Worm (Caenorhabditis elegans) whole organism, late embryonic: ENCODE measurements around the gene rig-3.
A peak's percentile ranks its signal among the peaks of the same experiment; 100 is the strongest.

Experiments
- C08G9.2 ChIP-seq: sonication (generic microtip); optimal IDR thresholded peaks from 2 replicates; lab custom pipeline; 2016; ENCODE audit warnings: mild to moderate bottlenecking, missing genetic modification characterization, moderate library complexity, missing compliant biosample characterization
- C38D4.7 ChIP-seq: fragments of 200-800 bp; sonication (Bioruptor generic); optimal IDR thresholded peaks from 2 replicates; lab custom pipeline; 2018; ENCODE audit warnings: mild to moderate bottlenecking, missing genetic modification characterization, moderate library complexity, missing compliant biosample characterization
- F13H6.1 ChIP-seq: sonication (generic microtip); optimal IDR thresholded peaks from 2 replicates; lab custom pipeline; 2016; ENCODE audit warnings: missing genetic modification characterization, missing compliant biosample characterization
- K02D7.2 ChIP-seq: sonication (generic microtip); optimal IDR thresholded peaks from 2 replicates; lab custom pipeline; 2017; ENCODE audit warnings: mild to moderate bottlenecking, missing genetic modification characterization, missing compliant biosample characterization
- K09A11.1 ChIP-seq: sonication (generic microtip); optimal IDR thresholded peaks from 2 replicates; lab custom pipeline; 2017; ENCODE audit warnings: antibody characterized with exemption, mild to moderate bottlenecking, missing genetic modification characterization, missing compliant biosample characterization; ENCODE audit not compliant: insufficient read depth
- Y22D7AL.16 ChIP-seq: sonication (generic microtip); optimal IDR thresholded peaks from 2 replicates; lab custom pipeline; 2016; ENCODE audit warnings: missing genetic modification characterization, missing compliant biosample characterization
- ahr-1 ChIP-seq: sonication (generic microtip); optimal IDR thresholded peaks from 2 replicates; lab custom pipeline; 2016; ENCODE audit warnings: missing genetic modification characterization, missing compliant biosample characterization
- ceh-18 ChIP-seq: sonication (generic microtip); optimal IDR thresholded peaks from 2 replicates; lab custom pipeline; 2016; ENCODE audit warnings: missing genetic modification characterization, missing compliant biosample characterization
- ceh-2 ChIP-seq: sonication (generic microtip); optimal IDR thresholded peaks from 2 replicates; lab custom pipeline; 2016; ENCODE audit warnings: missing genotype, missing genetic modification characterization, missing compliant biosample characterization
- ceh-22 ChIP-seq: sonication (generic microtip); optimal IDR thresholded peaks from 2 replicates; lab custom pipeline; 2017; ENCODE audit warnings: missing biosample characterization, missing genetic modification characterization
- ceh-24 ChIP-seq: sonication (generic microtip); optimal IDR thresholded peaks from 2 replicates; lab custom pipeline; 2016; ENCODE audit warnings: mild to moderate bottlenecking, missing genetic modification characterization, missing compliant biosample characterization
- ceh-30 ChIP-seq: fragments of 150-350 bp; optimal IDR thresholded peaks from 2 replicates; lab custom pipeline; 2014; ENCODE audit warnings: missing biosample characterization, missing genetic modification characterization
- ceh-34 ChIP-seq: sonication (generic microtip); optimal IDR thresholded peaks from 2 replicates; lab custom pipeline; 2016; ENCODE audit warnings: mild to moderate bottlenecking, missing genetic modification characterization, missing compliant biosample characterization
- ceh-45 ChIP-seq: fragments of 200-800 bp; sonication (Bioruptor generic); IDR thresholded peaks from 2 replicates; pipeline ENCODE4 v1.3.6; 2022; ENCODE audit warnings: missing genetic modification reagents, missing genetic modification characterization, missing compliant biosample characterization
- ceh-48 ChIP-seq: sonication (generic microtip); optimal IDR thresholded peaks from 2 replicates; lab custom pipeline; 2016; ENCODE audit warnings: missing genetic modification characterization, inconsistent platforms, missing compliant biosample characterization
- ceh-6 ChIP-seq: fragments of 200-800 bp; sonication (Bioruptor generic); optimal IDR thresholded peaks from 2 replicates; lab custom pipeline; 2018; ENCODE audit warnings: mild to moderate bottlenecking, missing genetic modification characterization, missing compliant biosample characterization
- ceh-9 ChIP-seq: sonication (generic microtip); optimal IDR thresholded peaks from 2 replicates; lab custom pipeline; 2016; ENCODE audit warnings: mild to moderate bottlenecking, missing genetic modification characterization, inconsistent platforms, missing compliant biosample characterization
- che-1 ChIP-seq: sonication (generic microtip); optimal IDR thresholded peaks from 2 replicates; lab custom pipeline; 2016; ENCODE audit warnings: mild to moderate bottlenecking, missing genetic modification characterization, missing compliant biosample characterization
- dmd-4 ChIP-seq: sonication (generic microtip); optimal IDR thresholded peaks from 2 replicates; lab custom pipeline; 2016; ENCODE audit warnings: borderline replicate concordance, missing genetic modification characterization, missing compliant biosample characterization
- elt-2 ChIP-seq: sonication (generic microtip); optimal IDR thresholded peaks from 2 replicates; lab custom pipeline; 2016; ENCODE audit warnings: missing genetic modification reagents, missing genetic modification characterization, missing compliant biosample characterization
- elt-4 ChIP-seq: sonication (generic microtip); optimal IDR thresholded peaks from 2 replicates; lab custom pipeline; 2016; ENCODE audit warnings: missing genetic modification characterization, missing compliant biosample characterization
- ets-4 ChIP-seq: sonication (generic microtip); optimal IDR thresholded peaks from 2 replicates; lab custom pipeline; 2016; ENCODE audit warnings: missing genetic modification characterization, missing compliant biosample characterization
- eyg-1 ChIP-seq: sonication (generic microtip); optimal IDR thresholded peaks from 2 replicates; lab custom pipeline; 2016; ENCODE audit warnings: missing genotype, missing genetic modification characterization, missing compliant biosample characterization
- fax-1 ChIP-seq: sonication (generic microtip); optimal IDR thresholded peaks from 2 replicates; lab custom pipeline; 2016; ENCODE audit warnings: missing genotype, missing genetic modification characterization, missing compliant biosample characterization
- fkh-10 ChIP-seq: fragments of 150-350 bp; optimal IDR thresholded peaks from 2 replicates; lab custom pipeline; 2014; ENCODE audit warnings: missing biosample characterization, missing genetic modification reagents, missing genetic modification characterization
- fkh-6 ChIP-seq: sonication (generic microtip); optimal IDR thresholded peaks from 2 replicates; lab custom pipeline; 2016; ENCODE audit warnings: missing genetic modification characterization, missing compliant biosample characterization
- gmeb-2 ChIP-seq: sonication (generic microtip); optimal IDR thresholded peaks from 2 replicates; lab custom pipeline; 2016; ENCODE audit warnings: missing genetic modification characterization, inconsistent platforms, missing compliant biosample characterization
- hlh-30 ChIP-seq: sonication (generic microtip); optimal IDR thresholded peaks from 2 replicates; lab custom pipeline; 2017; ENCODE audit warnings: antibody characterized with exemption, missing genetic modification characterization, missing compliant biosample characterization; ENCODE audit not compliant: insufficient read depth
- hlh-6 ChIP-seq: sonication (generic microtip); optimal IDR thresholded peaks from 2 replicates; lab custom pipeline; 2016; ENCODE audit warnings: missing genotype, missing genetic modification characterization, missing compliant biosample characterization
- hlh-8 ChIP-seq: sonication (generic microtip); optimal IDR thresholded peaks from 2 replicates; lab custom pipeline; 2016; ENCODE audit warnings: missing genotype, missing genetic modification characterization, missing compliant biosample characterization
- lim-6 ChIP-seq: sonication (generic microtip); optimal IDR thresholded peaks from 2 replicates; lab custom pipeline; 2016; ENCODE audit warnings: missing genetic modification characterization, missing compliant biosample characterization
- lin-11 ChIP-seq: fragments of 200-800 bp; sonication (Bioruptor generic); optimal IDR thresholded peaks from 2 replicates; lab custom pipeline; 2018; ENCODE audit warnings: mild to moderate bottlenecking, missing genetic modification characterization, missing compliant biosample characterization
- mec-3 ChIP-seq: sonication (generic microtip); optimal IDR thresholded peaks from 2 replicates; lab custom pipeline; 2016; ENCODE audit warnings: borderline replicate concordance, missing genetic modification characterization, missing compliant biosample characterization
- nfya-1 ChIP-seq: sonication (generic microtip); optimal IDR thresholded peaks from 2 replicates; lab custom pipeline; 2017; ENCODE audit warnings: missing genetic modification characterization, mild to moderate bottlenecking, missing compliant biosample characterization, antibody characterized with exemption, moderate library complexity
- npax-4 ChIP-seq: sonication (generic microtip); optimal IDR thresholded peaks from 2 replicates; lab custom pipeline; 2016; ENCODE audit warnings: missing genetic modification characterization, missing compliant biosample characterization
- pag-3 ChIP-seq: sonication (generic microtip); optimal IDR thresholded peaks from 2 replicates; lab custom pipeline; 2016; ENCODE audit warnings: missing compliant biosample characterization, missing genetic modification characterization, borderline replicate concordance
- pat-9 ChIP-seq: fragments of 200-800 bp; sonication (Bioruptor generic); optimal IDR thresholded peaks from 2 replicates; lab custom pipeline; 2018; ENCODE audit warnings: mild to moderate bottlenecking, missing genetic modification characterization, moderate library complexity, missing compliant biosample characterization
- pha-4 ChIP-seq: fragments of 150-350 bp; optimal IDR thresholded peaks from 2 replicates; lab custom pipeline; 2018; ENCODE audit warnings: missing biosample characterization, missing genetic modification reagents, missing genetic modification characterization
- pqm-1 ChIP-seq: sonication (generic microtip); optimal IDR thresholded peaks from 2 replicates; lab custom pipeline; 2016; ENCODE audit warnings: missing genetic modification characterization, missing compliant biosample characterization
- ref-2 ChIP-seq: sonication (generic microtip); optimal IDR thresholded peaks from 2 replicates; lab custom pipeline; 2016; ENCODE audit warnings: missing genetic modification characterization, missing compliant biosample characterization
- rnt-1 ChIP-seq: sonication (generic microtip); optimal IDR thresholded peaks from 2 replicates; lab custom pipeline; 2016; ENCODE audit warnings: missing genetic modification characterization, missing compliant biosample characterization
- sdc-2 ChIP-seq: sonication (generic microtip); optimal IDR thresholded peaks from 2 replicates; lab custom pipeline; 2016; ENCODE audit warnings: missing genotype, missing genetic modification characterization, missing compliant biosample characterization
- sox-2 ChIP-seq: fragments of 200-800 bp; sonication (Bioruptor generic); IDR thresholded peaks from 2 replicates; pipeline ENCODE4 v1.3.6; 2022; ENCODE audit warnings: missing genetic modification reagents, missing genetic modification characterization, missing compliant biosample characterization
- sox-4 ChIP-seq: sonication (generic microtip); optimal IDR thresholded peaks from 2 replicates; lab custom pipeline; 2017; ENCODE audit warnings: mild to moderate bottlenecking, missing genetic modification characterization, inconsistent platforms, missing compliant biosample characterization
- syd-9 ChIP-seq: sonication (generic microtip); optimal IDR thresholded peaks from 2 replicates; lab custom pipeline; 2016; ENCODE audit warnings: mild to moderate bottlenecking, missing genetic modification characterization, moderate library complexity, missing compliant biosample characterization
- tbx-2 ChIP-seq: sonication (generic microtip); optimal IDR thresholded peaks from 2 replicates; lab custom pipeline; 2016; ENCODE audit warnings: missing genetic modification characterization, missing compliant biosample characterization
- tbx-7 ChIP-seq: sonication (generic microtip); optimal IDR thresholded peaks from 2 replicates; lab custom pipeline; 2016; ENCODE audit warnings: missing genotype, missing genetic modification characterization, missing compliant biosample characterization
- ttx-3 ChIP-seq: sonication (generic microtip); optimal IDR thresholded peaks from 2 replicates; lab custom pipeline; 2016; ENCODE audit warnings: missing genetic modification reagents, missing genetic modification characterization, missing compliant biosample characterization
- unc-3 ChIP-seq, 2 experiments: fragments of 200-800 bp in 1 of 2; sonication (Bioruptor generic) in 1 of 2; sonication (generic microtip) in 1 of 2; conservative IDR thresholded peaks in 1 of 2; optimal IDR thresholded peaks in 1 of 2; 2 replicates each; pipeline versions ENCODE4 v1.3.6 to Lab custom; 2016 to 2022; ENCODE audit warnings: missing compliant biosample characterization in 2 of 2, missing genetic modification characterization in 2 of 2, missing genetic modification reagents in 1 of 2
- unc-55 ChIP-seq: sonication (generic microtip); optimal IDR thresholded peaks from 2 replicates; lab custom pipeline; 2017; ENCODE audit warnings: missing biosample characterization, missing genetic modification reagents, missing genetic modification characterization
- unc-86 ChIP-seq: sonication (generic microtip); optimal IDR thresholded peaks from 2 replicates; lab custom pipeline; 2016; ENCODE audit warnings: missing genetic modification characterization, missing compliant biosample characterization
- zip-5 ChIP-seq: sonication (generic microtip); optimal IDR thresholded peaks from 2 replicates; lab custom pipeline; 2016; ENCODE audit warnings: missing genetic modification characterization, missing compliant biosample characterization
- ztf-16 ChIP-seq: sonication (generic microtip); optimal IDR thresholded peaks from 2 replicates; lab custom pipeline; 2017; ENCODE audit warnings: missing genetic modification characterization, missing compliant biosample characterization

Gene rig-3

DNA sequence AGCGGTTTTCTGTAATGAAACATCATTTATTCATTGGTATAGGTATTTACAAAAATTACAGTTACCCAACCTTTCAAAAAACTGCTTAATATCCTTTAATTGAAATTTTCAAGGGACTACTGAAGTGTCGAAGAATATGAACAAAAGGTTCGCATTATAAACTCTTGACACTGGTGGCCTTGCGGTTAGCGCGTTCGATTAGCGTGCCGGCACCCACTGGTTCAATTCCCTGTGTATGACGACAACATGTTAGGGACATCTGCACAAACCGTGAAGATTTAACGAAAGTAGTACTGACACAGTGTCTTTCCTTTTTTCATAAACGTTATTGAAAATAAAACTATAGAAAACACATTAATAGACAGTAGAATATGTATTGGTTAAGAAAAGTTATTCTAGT is 14.3 kb downstream of the rig-3 start:
- no peak for TF ChIP-seq ceh-48 (tag; lab: Kevin White, UChicago)
- TF ChIP-seq ceh-24: no peak
- TF ChIP-seq npax-4 (tag; lab: Kevin White, UChicago): peak; percentile 11
- TF ChIP-seq ets-4 (tag; lab: Kevin White, UChicago): no peak
- no peak for TF ChIP-seq eyg-1
- no peak for TF ChIP-seq ceh-9 (tag; lab: Kevin White, UChicago)
- TF ChIP-seq gmeb-2 (tag; lab: Kevin White, UChicago): peak; percentile 47
- TF ChIP-seq unc-86 (tag; lab: Kevin White, UChicago): no peak
- no peak for TF ChIP-seq pag-3 (tag; lab: Kevin White, UChicago)
- TF ChIP-seq fkh-10 (GFP tag; lab: Kevin White, UChicago): no peak
- no peak for TF ChIP-seq ahr-1 (tag; lab: Kevin White, UChicago)
- TF ChIP-seq ceh-45 (GFP tag; lab: Robert Waterston, UW): 0 out of 2 replicates have a peak, but pooled peaks have one; percentile 15
- TF ChIP-seq lim-6 (tag; lab: Kevin White, UChicago): no peak
- no peak for TF ChIP-seq K02D7.2 (tag; lab: Kevin White, UChicago)
- TF ChIP-seq hlh-6: peak; percentile 31
- TF ChIP-seq unc-3 (GFP tag; conservative IDR thresholded peaks at IDR 0.05; lab: Robert Waterston, UW): no peak
- no peak for TF ChIP-seq unc-3 (tag; optimal IDR thresholded peaks at IDR 0.05; lab: Kevin White, UChicago)
- no peak for TF ChIP-seq ceh-22 (tag; lab: Kevin White, UChicago)
- TF ChIP-seq unc-55: no peak
- no peak for TF ChIP-seq lin-11 (tag; lab: Kevin White, UChicago)
- no peak for TF ChIP-seq nfya-1 (tag; lab: Kevin White, UChicago)
- no peak for TF ChIP-seq hlh-8 (tag; lab: Kevin White, UChicago)
- no peak for TF ChIP-seq ceh-30 (tag; lab: Kevin White, UChicago)
- peak; percentile 39 for TF ChIP-seq rnt-1 (tag; lab: Kevin White, UChicago)
- no peak for TF ChIP-seq fax-1 (tag; lab: Kevin White, UChicago)
- no peak for TF ChIP-seq sox-4 (tag; lab: Kevin White, UChicago)
- TF ChIP-seq elt-4: no peak
- TF ChIP-seq F13H6.1 (tag; lab: Kevin White, UChicago): no peak
- peak; percentile 5 for TF ChIP-seq ceh-18 (tag; lab: Kevin White, UChicago)
- no peak for TF ChIP-seq pqm-1 (tag; lab: Kevin White, UChicago)
- peak; percentile 32 for TF ChIP-seq che-1 (tag; lab: Kevin White, UChicago)
- peak; percentile 1 for TF ChIP-seq pat-9 (tag; lab: Kevin White, UChicago)
- TF ChIP-seq dmd-4 (tag; lab: Kevin White, UChicago): no peak
- TF ChIP-seq ztf-16 (tag; lab: Kevin White, UChicago): no peak
- TF ChIP-seq ceh-34 (tag; lab: Kevin White, UChicago): no peak
- peak; percentile 8 for TF ChIP-seq elt-2 (tag; lab: Kevin White, UChicago)
- no peak for TF ChIP-seq mec-3 (tag; lab: Kevin White, UChicago)
- TF ChIP-seq K09A11.1 (tag; lab: Kevin White, UChicago): no peak
- no peak for TF ChIP-seq ceh-2
- no peak for TF ChIP-seq ttx-3 (tag; lab: Kevin White, UChicago)
- no peak for TF ChIP-seq hlh-30 (tag; lab: Kevin White, UChicago)
- TF ChIP-seq syd-9 (tag; lab: Kevin White, UChicago): no peak
- peak; percentile 57 for TF ChIP-seq ceh-6 (GFP tag; lab: Kevin White, UChicago)
- TF ChIP-seq fkh-6 (tag; lab: Kevin White, UChicago): no peak
- TF ChIP-seq pha-4 (tag; lab: Kevin White, UChicago): no peak
- no peak for TF ChIP-seq sdc-2 (tag; lab: Kevin White, UChicago)
- TF ChIP-seq sox-2 (GFP tag; lab: Robert Waterston, UW): peak; percentile 31; the same call in 1 of the 2 replicates
- no peak for TF ChIP-seq C08G9.2 (tag; lab: Kevin White, UChicago)
- peak; percentile 32 for TF ChIP-seq ref-2 (tag; lab: Kevin White, UChicago)
- peak; percentile 42 for TF ChIP-seq C38D4.7
- no peak for TF ChIP-seq Y22D7AL.16 (tag; lab: Kevin White, UChicago)
- no peak for TF ChIP-seq zip-5
- TF ChIP-seq tbx-2 (tag; lab: Kevin White, UChicago): peak; percentile 17
- no peak for TF ChIP-seq tbx-7 (tag; lab: Kevin White, UChicago)
